Fruit fly (Drosophila melanogaster): ENCODE measurements around the gene CG31784.

The CG31784 gene

DNA sequence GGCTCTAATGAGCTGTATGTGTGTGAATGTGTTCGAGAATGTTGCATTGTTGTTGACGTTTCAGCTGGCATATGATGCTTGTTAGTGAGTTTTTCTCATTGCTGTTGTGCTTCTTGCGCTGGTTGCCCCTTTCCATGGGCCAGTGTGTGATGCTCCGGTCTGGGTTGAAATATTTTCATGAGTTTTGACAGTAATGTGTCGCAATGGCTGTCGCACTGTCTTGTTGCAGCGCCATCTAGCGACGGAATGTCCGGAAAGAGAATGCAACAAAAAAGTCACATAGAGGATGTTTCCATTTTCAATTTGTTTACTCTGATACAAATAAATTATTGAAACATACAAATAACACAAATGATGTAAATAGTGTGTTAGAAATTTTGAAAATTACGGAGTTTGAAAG is 33.0 kb downstream of the CG31784 start:
- peak; percentile 63 for TF ChIP-seq CTCF (GFP tag; optimal IDR thresholded peaks at IDR 0.05)
- no peak for TF ChIP-seq fu2 (GFP tag; optimal IDR thresholded peaks at IDR 0.05)
- peak; percentile 70 for TF ChIP-seq Ets65A (GFP tag)
- TF ChIP-seq E2f2 (GFP tag; IDR thresholded peaks at IDR 0.05) = no peak
- TF ChIP-seq CG11456 (GFP tag; IDR thresholded peaks at IDR 0.05) = 0 out of 3 replicates have a peak, but pooled peaks have one; percentile 10

DNA sequence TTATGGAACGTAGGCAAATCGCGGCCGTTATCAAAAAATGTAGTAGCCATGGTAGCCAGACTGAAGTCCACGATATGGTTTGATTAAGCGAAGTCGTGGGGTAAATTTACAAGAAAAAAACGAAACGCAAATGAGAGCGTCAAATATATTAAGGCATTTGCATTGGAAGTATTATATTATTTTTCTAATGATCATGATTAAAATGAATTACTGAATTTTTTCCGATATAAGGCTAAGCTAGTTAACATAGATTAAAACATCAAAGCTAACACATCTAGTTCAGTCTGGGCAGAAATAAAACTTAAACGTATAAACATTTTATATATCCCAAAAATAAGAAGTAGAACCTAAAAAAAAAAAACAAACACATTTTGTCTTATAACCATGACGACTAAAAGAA is 38.4 kb downstream of the CG31784 start, which contains the start of gene CG12620:
Gene CG12620 (plus strand): TSS at position 301 of the 400 bp plus-strand sequence.
- TF ChIP-seq Kr (GFP tag; optimal IDR thresholded peaks at IDR 0.05) (no peak), CG17186 (GFP tag; optimal IDR thresholded peaks at IDR 0.05) (no peak), Ravus (GFP tag; IDR thresholded peaks at IDR 0.05) (no peak), chm (GFP tag; IDR thresholded peaks at IDR 0.05) (no peak)
